Worm (Caenorhabditis elegans): ENCODE measurements around the gene mtp-18.

DNA sequence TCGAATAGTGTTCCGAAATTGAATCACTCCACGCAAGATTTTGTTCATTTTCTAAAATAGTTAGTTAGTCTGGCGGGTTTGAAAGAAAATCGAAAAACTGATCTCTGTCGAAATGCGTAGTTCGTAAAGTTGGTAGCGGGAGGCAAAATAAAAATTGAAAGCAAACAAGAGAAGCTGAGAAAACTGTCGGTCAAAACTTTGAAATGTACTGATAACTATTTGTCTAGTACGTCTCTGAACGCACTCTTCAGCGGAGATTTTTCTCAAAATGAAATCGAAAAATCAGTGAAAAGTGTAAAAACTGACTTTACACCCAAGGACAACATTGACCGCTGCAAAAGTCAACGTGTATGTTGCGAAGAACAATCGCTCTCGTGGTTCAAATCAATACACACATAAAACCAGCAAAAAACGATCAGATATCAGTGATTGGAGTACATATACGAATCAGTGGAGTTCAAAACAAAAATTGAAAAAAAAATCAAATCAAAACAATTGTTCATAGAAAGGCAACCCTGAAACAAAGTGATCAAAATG lies 1.4 kb downstream of the mtp-18 start, which contains the start of gene bca-1:
- TF ChIP-seq egl-27 (tag; optimal IDR thresholded peaks at IDR 0.05) (no peak), tbx-2 (tag; optimal IDR thresholded peaks at IDR 0.05) (no peak)
